Worm (Caenorhabditis elegans) whole organism, young adult: ENCODE results near the gene Y39A1A.10.
A peak's percentile ranks its signal among the peaks of the same experiment; 100 is the strongest.

Experiments
- B0261.1 ChIP-seq: sonication (generic microtip); optimal IDR thresholded peaks from 2 replicates; lab custom pipeline; 2016; ENCODE audit warnings: mild to moderate bottlenecking, missing genetic modification characterization, moderate library complexity, missing compliant biosample characterization
- C17E4.6 ChIP-seq: fragments of 200-800 bp; sonication (Bioruptor generic); IDR thresholded peaks from 2 replicates; pipeline ENCODE4 v1.3.6; 2022; ENCODE audit warnings: missing genetic modification reagents, missing genetic modification characterization, missing compliant biosample characterization
- F22D6.2 ChIP-seq: sonication (generic microtip); optimal IDR thresholded peaks from 2 replicates; lab custom pipeline; 2016; ENCODE audit warnings: mild to moderate bottlenecking, missing genetic modification characterization, missing compliant biosample characterization
- F55B11.4 ChIP-seq: sonication (generic microtip); optimal IDR thresholded peaks from 2 replicates; lab custom pipeline; 2016; ENCODE audit warnings: missing compliant biosample characterization, missing genetic modification characterization, borderline replicate concordance; ENCODE audit not compliant: insufficient read depth
- F57A8.1 ChIP-seq: fragments of 200-800 bp; sonication (Bioruptor generic); optimal IDR thresholded peaks from 2 replicates; lab custom pipeline; 2018; ENCODE audit warnings: mild to moderate bottlenecking, missing genetic modification characterization, moderate library complexity, missing compliant biosample characterization
- F57C9.4 ChIP-seq: sonication (generic microtip); optimal IDR thresholded peaks from 2 replicates; lab custom pipeline; 2017; ENCODE audit warnings: mild to moderate bottlenecking, missing genetic modification characterization, missing compliant biosample characterization
- K11D2.4 ChIP-seq: fragments of 200-800 bp; sonication (Bioruptor generic); IDR thresholded peaks from 2 replicates; pipeline ENCODE4 v1.3.6; 2022; ENCODE audit warnings: missing genetic modification reagents, missing genetic modification characterization, missing compliant biosample characterization
- Y53G8AR.9 ChIP-seq: fragments of 200-800 bp; sonication (Bioruptor generic); conservative IDR thresholded peaks from 2 replicates; pipeline ENCODE4 v1.3.6; 2022; ENCODE audit warnings: missing genetic modification reagents, missing genetic modification characterization, missing compliant biosample characterization
- Y56A3A.18 ChIP-seq: fragments of 200-800 bp; sonication (Bioruptor generic); IDR thresholded peaks from 2 replicates; pipeline ENCODE4 v1.3.6; 2022; ENCODE audit warnings: missing genetic modification reagents, missing genetic modification characterization, missing compliant biosample characterization
- ZK185.1 ChIP-seq: sonication (generic microtip); optimal IDR thresholded peaks from 2 replicates; lab custom pipeline; 2016; ENCODE audit warnings: mild to moderate bottlenecking, missing genetic modification characterization, missing compliant biosample characterization; ENCODE audit not compliant: poor library complexity, severe bottlenecking
- aptf-2 ChIP-seq: fragments of 200-800 bp; sonication (Bioruptor generic); conservative IDR thresholded peaks from 2 replicates; pipeline ENCODE4 v1.3.6; 2022; ENCODE audit warnings: missing genetic modification reagents, missing genetic modification characterization, missing compliant biosample characterization
- attf-5 ChIP-seq: fragments of 200-800 bp; sonication (Bioruptor generic); optimal IDR thresholded peaks from 2 replicates; lab custom pipeline; 2018; ENCODE audit warnings: mild to moderate bottlenecking, missing genetic modification characterization, missing compliant biosample characterization
- ccch-3 ChIP-seq: fragments of 200-800 bp; sonication (Bioruptor generic); optimal IDR thresholded peaks from 2 replicates; lab custom pipeline; 2018; ENCODE audit warnings: mild to moderate bottlenecking, missing genetic modification characterization, missing compliant biosample characterization
- cebp-1 ChIP-seq, 2 experiments: fragments of 200-800 bp in 1 of 2; sonication (Bioruptor generic) in 1 of 2; sonication (generic microtip) in 1 of 2; IDR thresholded peaks in 1 of 2; optimal IDR thresholded peaks in 1 of 2; 2 replicates each; pipeline versions ENCODE4 v1.3.6 to Lab custom; 2017 to 2022; ENCODE audit warnings: missing compliant biosample characterization in 2 of 2, missing genetic modification characterization in 2 of 2, mild to moderate bottlenecking in 1 of 2, missing genetic modification reagents in 1 of 2, moderate library complexity in 1 of 2
- ceh-58 ChIP-seq: fragments of 200-800 bp; sonication (Bioruptor generic); IDR thresholded peaks from 2 replicates; pipeline ENCODE4 v1.3.6; 2022; ENCODE audit warnings: missing genetic modification characterization, missing compliant biosample characterization
- die-1 ChIP-seq: sonication (generic microtip); optimal IDR thresholded peaks from 2 replicates; lab custom pipeline; 2016; ENCODE audit warnings: missing genotype, mild to moderate bottlenecking, missing genetic modification characterization, missing compliant biosample characterization
- dpff-1 ChIP-seq: sonication (generic microtip); optimal IDR thresholded peaks from 2 replicates; lab custom pipeline; 2017; ENCODE audit warnings: mild to moderate bottlenecking, missing genetic modification characterization, missing compliant biosample characterization
- egl-18 ChIP-seq: fragments of 200-800 bp; sonication (Bioruptor generic); IDR thresholded peaks from 2 replicates; pipeline ENCODE4 v1.3.6; 2022; ENCODE audit warnings: missing genetic modification reagents, missing genetic modification characterization, missing compliant biosample characterization
- egrh-3 ChIP-seq: fragments of 200-800 bp; sonication (Bioruptor generic); IDR thresholded peaks from 2 replicates; pipeline ENCODE4 v1.3.6; 2022; ENCODE audit warnings: missing genetic modification reagents, missing genetic modification characterization, missing compliant biosample characterization
- ekl-4 ChIP-seq: fragments of 200-800 bp; sonication (Bioruptor generic); IDR thresholded peaks from 2 replicates; pipeline ENCODE4 v1.3.6; 2022; ENCODE audit warnings: missing genetic modification reagents, missing genetic modification characterization, missing compliant biosample characterization
- him-1 ChIP-seq: sonication (generic microtip); optimal IDR thresholded peaks from 2 replicates; lab custom pipeline; 2016; ENCODE audit warnings: missing genotype, missing genetic modification reagents, missing genetic modification characterization, missing compliant biosample characterization
- hlh-12 ChIP-seq: sonication (generic microtip); optimal IDR thresholded peaks from 2 replicates; lab custom pipeline; 2016; ENCODE audit warnings: missing genetic modification characterization, missing compliant biosample characterization
- lin-26 ChIP-seq: fragments of 200-800 bp; sonication (Bioruptor generic); IDR thresholded peaks from 2 replicates; pipeline ENCODE4 v1.3.6; 2022; ENCODE audit warnings: missing genetic modification reagents, missing genetic modification characterization, missing compliant biosample characterization
- lin-54 ChIP-seq: fragments of 200-800 bp; sonication (Bioruptor generic); optimal IDR thresholded peaks from 2 replicates; lab custom pipeline; 2018; ENCODE audit warnings: mild to moderate bottlenecking, missing genetic modification characterization, missing compliant biosample characterization
- lir-1 ChIP-seq: fragments of 200-800 bp; sonication (Bioruptor generic); conservative IDR thresholded peaks from 2 replicates; pipeline ENCODE4 v1.3.6; 2022; ENCODE audit warnings: missing genetic modification reagents, missing genetic modification characterization, missing compliant biosample characterization
- mxl-1 ChIP-seq: sonication (generic microtip); optimal IDR thresholded peaks from 2 replicates; lab custom pipeline; 2016; ENCODE audit warnings: missing genetic modification characterization, missing compliant biosample characterization
- nfyb-1 ChIP-seq: fragments of 200-800 bp; sonication (Bioruptor generic); IDR thresholded peaks from 2 replicates; pipeline ENCODE4 v1.3.6; 2022; ENCODE audit warnings: missing genetic modification reagents, missing genetic modification characterization, missing compliant biosample characterization
- rcor-1 ChIP-seq: fragments of 200-800 bp; sonication (Bioruptor generic); IDR thresholded peaks from 2 replicates; pipeline ENCODE4 v1.3.6; 2022; ENCODE audit warnings: missing genetic modification reagents, missing genetic modification characterization, missing compliant biosample characterization
- rec-8 ChIP-seq, 2 experiments: sonication (generic microtip); optimal IDR thresholded peaks; 2 replicates each; lab custom pipeline; 2016; ENCODE audit warnings: mild to moderate bottlenecking in 2 of 2, missing genetic modification characterization in 2 of 2, missing genetic modification reagents in 2 of 2, missing genotype in 2 of 2, missing biosample characterization in 1 of 2, missing compliant biosample characterization in 1 of 2, moderate library complexity in 1 of 2
- repo-1 ChIP-seq: sonication (generic microtip); optimal IDR thresholded peaks from 2 replicates; lab custom pipeline; 2017; ENCODE audit warnings: mild to moderate bottlenecking, missing genetic modification characterization, missing compliant biosample characterization
- sdz-38 ChIP-seq: sonication (generic microtip); optimal IDR thresholded peaks from 2 replicates; lab custom pipeline; 2016; ENCODE audit warnings: missing genotype, missing genetic modification characterization, missing compliant biosample characterization
- snpc-4 ChIP-seq, 5 experiments: fragments of 150-350 bp in 1 of 5; sonication (generic microtip) in 4 of 5; optimal IDR thresholded peaks; 2 replicates each; lab custom pipeline; 2014 to 2018; ENCODE audit warnings: missing genetic modification characterization in 5 of 5, missing biosample characterization in 3 of 5, antibody characterized with exemption in 2 of 5, mild to moderate bottlenecking in 2 of 5, missing compliant biosample characterization in 2 of 5, missing genotype in 2 of 5, moderate library complexity in 2 of 5, missing genetic modification reagents in 1 of 5
- somi-1 ChIP-seq: fragments of 200-800 bp; sonication (Bioruptor generic); optimal IDR thresholded peaks from 2 replicates; lab custom pipeline; 2018; ENCODE audit warnings: mild to moderate bottlenecking, missing genetic modification characterization, missing compliant biosample characterization
- sptf-2 ChIP-seq: fragments of 200-800 bp; sonication (Bioruptor generic); optimal IDR thresholded peaks from 2 replicates; lab custom pipeline; 2018; ENCODE audit warnings: mild to moderate bottlenecking, missing genetic modification characterization, missing compliant biosample characterization
- unc-62 ChIP-seq: fragments of 150-350 bp; optimal IDR thresholded peaks from 2 replicates; lab custom pipeline; 2014; ENCODE audit warnings: missing biosample characterization, missing genetic modification reagents, missing genetic modification characterization
- zfh-2 ChIP-seq: fragments of 200-800 bp; sonication (Bioruptor generic); conservative IDR thresholded peaks from 2 replicates; pipeline ENCODE4 v1.3.6; 2022; ENCODE audit warnings: missing genetic modification reagents, missing genetic modification characterization, missing compliant biosample characterization
- zim-3 ChIP-seq: sonication (generic microtip); optimal IDR thresholded peaks from 2 replicates; lab custom pipeline; 2017; ENCODE audit warnings: mild to moderate bottlenecking, missing genetic modification characterization, moderate library complexity, missing compliant biosample characterization
- ztf-3 ChIP-seq: fragments of 200-800 bp; sonication (Bioruptor generic); optimal IDR thresholded peaks from 2 replicates; lab custom pipeline; 2018; ENCODE audit warnings: mild to moderate bottlenecking, missing genetic modification characterization, missing compliant biosample characterization

Gene Y39A1A.10

ce11 chrIII:10632590-10633402 is at the start of gene Y39A1A.10:
TSS of gene Y39A1A.10 (plus strand) at chrIII:10632728.
- 0 out of 2 replicates have a peak, but pooled peaks have one; percentile 11 for TF ChIP-seq lin-26
- 0 out of 2 replicates have a peak, but pooled peaks have one; percentile 74 for TF ChIP-seq ceh-58 (GFP tag; lab: Robert Waterston, UW)
- TF ChIP-seq zfh-2 (GFP tag; lab: Robert Waterston, UW), result peak; percentile 84
- TF ChIP-seq cebp-1 (GFP tag; IDR thresholded peaks at IDR 0.05; lab: Robert Waterston, UW), result no peak
- TF ChIP-seq cebp-1 (tag; optimal IDR thresholded peaks at IDR 0.05; lab: Kevin White, UChicago), result peak; percentile 4
- TF ChIP-seq sptf-2 (GFP tag; lab: Kevin White, UChicago), result no peak
- no peak for TF ChIP-seq unc-62 (GFP tag; lab: Kevin White, UChicago)
- TF ChIP-seq nfyb-1, result 0 out of 2 replicates have a peak, but pooled peaks have one; percentile 54
- TF ChIP-seq egrh-3 (GFP tag; lab: Robert Waterston, UW), result peak; percentile 95

ce11 chrIII:10583483-10583882 is 49.0 kb upstream of the Y39A1A.10 start:
- TF ChIP-seq lin-26 (0 out of 2 replicates have a peak, but pooled peaks have one; percentile 25), F22D6.2 (no peak)

- TF ChIP-seq ekl-4 (GFP tag; lab: Robert Waterston, UW), result no peak
- TF ChIP-seq lin-54 (GFP tag; lab: Kevin White, UChicago), result no peak
- TF ChIP-seq ccch-3 (GFP tag; lab: Kevin White, UChicago), result no peak
- TF ChIP-seq C17E4.6 (GFP tag; lab: Robert Waterston, UW), result no peak
- no peak for TF ChIP-seq Y53G8AR.9 (GFP tag; lab: Robert Waterston, UW)
- no peak for TF ChIP-seq F57A8.1 (GFP tag; lab: Kevin White, UChicago)
- TF ChIP-seq zim-3 (tag; lab: Kevin White, UChicago), result no peak
- TF ChIP-seq mxl-1 (tag; lab: Kevin White, UChicago), result no peak
- TF ChIP-seq attf-5 (GFP tag; lab: Kevin White, UChicago), result no peak
- no peak for TF ChIP-seq rec-8 (tag; optimal IDR thresholded peaks at IDR 0.05; lab: Kevin White, UChicago)
- no peak for TF ChIP-seq repo-1
Observed at ce11 chrIII:10586243-10586642, 46.3 kb upstream of the Y39A1A.10 start, which contains the start of gene Y45F3A.5. TSS of gene Y45F3A.5 (minus strand) at chrIII:10586343.

ce11 chrIII:10592074-10592473 is 40.5 kb upstream of the Y39A1A.10 start:
- TF ChIP-seq dpff-1 (no peak), snpc-4 (GFP tag; optimal IDR thresholded peaks at IDR 0.05; lab: Kevin White, UChicago) (peak; percentile 49), snpc-4 (tag; optimal IDR thresholded peaks at IDR 0.05; lab: Kevin White, UChicago) (no peak), him-1 (tag; lab: Kevin White, UChicago) (no peak), ZK185.1 (tag; lab: Kevin White, UChicago) (no peak), zfh-2 (GFP tag; lab: Robert Waterston, UW) (peak; percentile 76), B0261.1 (tag; lab: Kevin White, UChicago) (no peak), F55B11.4 (tag; lab: Kevin White, UChicago) (no peak), somi-1 (GFP tag; lab: Kevin White, UChicago) (no peak), aptf-2 (GFP tag; lab: Robert Waterston, UW) (no peak)

ce11 chrIII:10592729-10593128 is 39.8 kb upstream of the Y39A1A.10 start, which contains the start of gene Y45F3A.8:
TSS of gene Y45F3A.8 (minus strand) at chrIII:10592829.
- TF ChIP-seq nfyb-1 (no peak), ztf-3 (GFP tag; lab: Kevin White, UChicago) (no peak), ceh-58 (GFP tag; lab: Robert Waterston, UW) (no peak), lir-1 (GFP tag; lab: Robert Waterston, UW) (no peak), repo-1 (no peak), zim-3 (tag; lab: Kevin White, UChicago) (no peak), Y56A3A.18 (GFP tag; lab: Robert Waterston, UW) (no peak), egl-18 (GFP tag; lab: Robert Waterston, UW) (no peak), die-1 (no peak), aptf-2 (GFP tag; lab: Robert Waterston, UW) (no peak), ZK185.1 (tag; lab: Kevin White, UChicago) (no peak), K11D2.4 (GFP tag; lab: Robert Waterston, UW) (no peak), sdz-38 (tag; lab: Kevin White, UChicago) (no peak), rcor-1 (GFP tag; lab: Robert Waterston, UW) (no peak), F57C9.4 (no peak), hlh-12 (tag; lab: Kevin White, UChicago) (no peak)
